Fruit fly (Drosophila melanogaster): ENCODE measurements around the gene TfIIFalpha.

TfIIFalpha gene

DNA sequence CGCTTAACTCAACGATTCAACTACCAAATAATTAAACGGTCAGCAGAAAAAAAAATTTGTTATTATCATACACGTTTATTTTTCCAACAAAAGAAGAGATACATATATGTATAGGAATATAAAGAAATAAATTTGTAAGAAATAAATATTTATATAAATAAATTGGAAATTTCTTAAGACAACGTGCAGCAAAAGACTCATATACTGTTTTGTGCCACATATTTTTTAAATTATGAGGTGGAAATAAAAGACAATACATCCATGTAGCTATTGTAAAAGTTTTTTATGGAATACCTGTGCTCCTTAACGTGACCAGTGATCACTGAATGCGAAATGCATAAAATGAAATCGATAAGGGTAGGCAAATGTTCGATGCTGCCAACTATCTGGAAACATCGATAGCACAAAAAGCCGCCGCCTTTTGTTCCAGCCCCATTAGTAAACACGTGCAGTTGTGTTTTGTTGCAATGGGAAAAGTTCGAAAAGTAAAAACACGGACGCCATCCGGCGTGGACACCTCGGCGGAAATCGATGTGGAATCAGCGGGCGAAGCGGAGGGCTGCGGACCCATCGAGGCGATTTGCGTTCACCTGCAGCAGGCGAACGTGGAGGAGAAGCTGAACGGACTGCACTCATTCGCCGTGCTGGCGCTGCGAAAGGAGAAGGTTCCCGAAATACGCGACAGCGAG is 11.6 kb upstream of the TfIIFalpha start, which contains the start of gene CG10286 (continued):
- TF ChIP-seq CG11695 (GFP tag; IDR thresholded peaks at IDR 0.05): 0 out of 3 replicates have a peak, but pooled peaks have one; percentile 8
- peak; percentile 86 for TF ChIP-seq CG8924 (tag; optimal IDR thresholded peaks at IDR 0.05)
- no peak for TF ChIP-seq grn (GFP tag; optimal IDR thresholded peaks at IDR 0.05)
- TF ChIP-seq CG2875 (GFP tag; optimal IDR thresholded peaks at IDR 0.05): peak; percentile 1
- TF ChIP-seq klu (GFP tag; IDR thresholded peaks at IDR 0.05): no peak
- TF ChIP-seq Eip74EF (GFP tag; optimal IDR thresholded peaks at IDR 0.05): no peak
- TF ChIP-seq p53 (GFP tag; optimal IDR thresholded peaks at IDR 0.05): no peak
- no peak for TF ChIP-seq sim (GFP tag; IDR thresholded peaks at IDR 0.05)
- no peak for TF ChIP-seq Gsc (GFP tag; IDR thresholded peaks at IDR 0.05)
- peak; percentile 9 for TF ChIP-seq HHEX (GFP tag; optimal IDR thresholded peaks at IDR 0.05)
- peak; percentile 18; the same call in 1 of the 2 replicates for TF ChIP-seq CG10366 (GFP tag; IDR thresholded peaks at IDR 0.05)
- TF ChIP-seq Hr78 (GFP tag; optimal IDR thresholded peaks at IDR 0.05): no peak
- TF ChIP-seq pfk (GFP tag; optimal IDR thresholded peaks at IDR 0.05): no peak
- no peak for TF ChIP-seq fd64A (GFP tag; optimal IDR thresholded peaks at IDR 0.05)
- peak; percentile 9 for TF ChIP-seq B-H2 (GFP tag; optimal IDR thresholded peaks at IDR 0.05)
- TF ChIP-seq H2.0 (GFP tag; IDR thresholded peaks at IDR 0.05): peak; percentile 31; the same call in 1 of the 2 replicates
- TF ChIP-seq danr (GFP tag; IDR thresholded peaks at IDR 0.05): no peak
- TF ChIP-seq Camta (GFP tag; optimal IDR thresholded peaks at IDR 0.05): no peak
- TF ChIP-seq CG14050 (GFP tag; IDR thresholded peaks at IDR 0.05): no peak
- no peak for TF ChIP-seq vfl (GFP tag; optimal IDR thresholded peaks at IDR 0.05)
- TF ChIP-seq sens (GFP tag): peak; percentile 73
- TF ChIP-seq lbe (GFP tag; optimal IDR thresholded peaks at IDR 0.05): no peak
- TF ChIP-seq CG12104 (GFP tag; optimal IDR thresholded peaks at IDR 0.05): peak; percentile 42
- TF ChIP-seq CG12744 (GFP tag; optimal IDR thresholded peaks at IDR 0.05): no peak
- TF ChIP-seq vvl (GFP tag; IDR thresholded peaks at IDR 0.05): peak; percentile 72
- peak; percentile 39 for TF ChIP-seq CG9437 (GFP tag; optimal IDR thresholded peaks at IDR 0.05)
- peak; percentile 91 for TF ChIP-seq Max (GFP tag; optimal IDR thresholded peaks at IDR 0.05)
- TF ChIP-seq CG8478 (optimal IDR thresholded peaks at IDR 0.05): no peak
- peak; percentile 1 for TF ChIP-seq Hsf (GFP tag; optimal IDR thresholded peaks at IDR 0.05)
- TF ChIP-seq CG2678 (tag; optimal IDR thresholded peaks at IDR 0.05): no peak
- TF ChIP-seq knrl (GFP tag; IDR thresholded peaks at IDR 0.05; ENCODE audit: partially characterized antibody): peak; percentile 72
- TF ChIP-seq sisA (GFP tag; IDR thresholded peaks at IDR 0.05): no peak
- no peak for TF ChIP-seq pita (GFP tag; optimal IDR thresholded peaks at IDR 0.05)
- peak; percentile 50; the same call in 1 of the 2 replicates for TF ChIP-seq CG6272 (GFP tag; IDR thresholded peaks at IDR 0.05)
- TF ChIP-seq unpg (GFP tag; optimal IDR thresholded peaks at IDR 0.05): peak; percentile 36
- peak; percentile 91 for TF ChIP-seq Dref (GFP tag; IDR thresholded peaks at IDR 0.05)
- TF ChIP-seq CG9215 (GFP tag; IDR thresholded peaks at IDR 0.05): no peak
- TF ChIP-seq CG4360 (GFP tag; IDR thresholded peaks at IDR 0.05): no peak
- TF ChIP-seq CG6689 (GFP tag; IDR thresholded peaks at IDR 0.05): peak; percentile 48; the same call in 1 of the 2 replicates
- no peak for TF ChIP-seq jigr1 (GFP tag; IDR thresholded peaks at IDR 0.05)
- TF ChIP-seq CG10209 (GFP tag; optimal IDR thresholded peaks at IDR 0.05): peak; percentile 16
- peak; percentile 29 for TF ChIP-seq CHES-1-like (GFP tag; optimal IDR thresholded peaks at IDR 0.05)
- TF ChIP-seq CG12071 (GFP tag; optimal IDR thresholded peaks at IDR 0.05): no peak
- TF ChIP-seq Tbp (GFP tag; optimal IDR thresholded peaks at IDR 0.05): no peak
- TF ChIP-seq mam (GFP tag; optimal IDR thresholded peaks at IDR 0.05): no peak
- no peak for TF ChIP-seq Dad (GFP tag; optimal IDR thresholded peaks at IDR 0.05)
- TF ChIP-seq CG4730 (GFP tag; IDR thresholded peaks at IDR 0.05): no peak
- TF ChIP-seq BEAF-32 (GFP tag; optimal IDR thresholded peaks at IDR 0.05): peak; percentile 82
- no peak for TF ChIP-seq CG8089 (GFP tag; optimal IDR thresholded peaks at IDR 0.05)
- TF ChIP-seq ftz-f1 (GFP tag; optimal IDR thresholded peaks at IDR 0.05): no peak
- no peak for TF ChIP-seq eyg (GFP tag; optimal IDR thresholded peaks at IDR 0.05)

All from whole organism, embryonic.